Fruit fly (Drosophila melanogaster) whole organism, embryonic: ENCODE results near the gene CG10089.

Source experiments
- Adf1 ChIP-seq: fragments of 200-800 bp; sonication (Bioruptor generic); IDR thresholded peaks from 2 replicates; pipeline ENCODE4 v1.3.6; 2022; ENCODE audit warnings: missing biosample characterization, missing genetic modification characterization
- Awh ChIP-seq: fragments of 200-800 bp; sonication (Bioruptor generic); IDR thresholded peaks from 2 replicates; pipeline ENCODE4, ENCODE4 v1.3.6; 2022; ENCODE audit warnings: missing biosample characterization, missing genetic modification characterization
- CG10462 ChIP-seq: fragments of 200-800 bp; sonication (Bioruptor generic); optimal IDR thresholded peaks from 2 replicates; lab custom pipeline; 2016; ENCODE audit warnings: missing biosample characterization, missing genetic modification characterization
- CG10979 ChIP-seq: fragments of 200-800 bp; sonication (Bioruptor generic); optimal IDR thresholded peaks from 2 replicates; lab custom pipeline; 2018; ENCODE audit warnings: missing biosample characterization, mild to moderate bottlenecking, missing genetic modification characterization, moderate library complexity
- CG11247 ChIP-seq: fragments of 200-800 bp; sonication (Bioruptor generic); IDR thresholded peaks from 2 replicates; pipeline ENCODE4 v1.3.6; 2022; ENCODE audit warnings: missing biosample characterization, missing genetic modification characterization
- CG11504 ChIP-seq: fragments of 200-800 bp; sonication (Bioruptor generic); optimal IDR thresholded peaks from 3 replicates; lab custom pipeline; 2019; ENCODE audit warnings: missing biosample characterization, mild to moderate bottlenecking, missing genetic modification characterization, moderate library complexity
- CG1233 ChIP-seq: fragments of 200-800 bp; sonication (Bioruptor generic); optimal IDR thresholded peaks from 4 replicates; lab custom pipeline; 2018; ENCODE audit warnings: missing biosample characterization, mild to moderate bottlenecking, missing genetic modification characterization
- CG13296 ChIP-seq: fragments of 200-800 bp; sonication (Bioruptor generic); optimal IDR thresholded peaks from 3 replicates; lab custom pipeline; 2018; ENCODE audit warnings: missing biosample characterization, mild to moderate bottlenecking, missing genetic modification characterization
- CG17328 ChIP-seq: fragments of 200-800 bp; sonication (Bioruptor generic); IDR thresholded peaks from 2 replicates; pipeline ENCODE4 v1.3.6; 2022; ENCODE audit warnings: missing biosample characterization, missing genetic modification characterization
- CG17359 ChIP-seq: fragments of 200-800 bp; sonication (Bioruptor generic); optimal IDR thresholded peaks from 3 replicates; lab custom pipeline; 2018; ENCODE audit warnings: missing biosample characterization, mild to moderate bottlenecking, missing genetic modification characterization, moderate library complexity
- CG17385 ChIP-seq: fragments of 200-800 bp; sonication (Bioruptor generic); optimal IDR thresholded peaks from 3 replicates; lab custom pipeline; 2018; ENCODE audit warnings: missing biosample characterization, mild to moderate bottlenecking, missing genetic modification characterization
- CG17802 ChIP-seq: fragments of 200-800 bp; sonication (Bioruptor generic); optimal IDR thresholded peaks from 2 replicates; lab custom pipeline; 2018; ENCODE audit warnings: missing biosample characterization, mild to moderate bottlenecking, missing genetic modification characterization, moderate library complexity
- CG32767 ChIP-seq: fragments of 200-800 bp; sonication (Bioruptor generic); IDR thresholded peaks from 2 replicates; pipeline ENCODE4 v1.3.6; 2022; ENCODE audit warnings: missing biosample characterization, missing genetic modification characterization
- CG4820 ChIP-seq: fragments of 200-800 bp; sonication (Bioruptor generic); optimal IDR thresholded peaks from 3 replicates; lab custom pipeline; 2016; ENCODE audit warnings: missing biosample characterization, missing genetic modification characterization
- CG4854 ChIP-seq: fragments of 200-800 bp; sonication (Bioruptor generic); optimal IDR thresholded peaks from 2 replicates; lab custom pipeline; 2016; ENCODE audit warnings: missing biosample characterization, missing genetic modification characterization, inconsistent platforms
- CG6683 ChIP-seq: fragments of 200-800 bp; sonication (Bioruptor generic); optimal IDR thresholded peaks from 2 replicates; lab custom pipeline; 2017; ENCODE audit warnings: missing biosample characterization, mild to moderate bottlenecking, missing genetic modification characterization, missing genetic modification reagents
- CG6765 ChIP-seq: fragments of 200-800 bp; sonication (Bioruptor generic); optimal IDR thresholded peaks from 3 replicates; lab custom pipeline; 2017; ENCODE audit warnings: missing biosample characterization, mild to moderate bottlenecking, missing genetic modification characterization
- CG7271 ChIP-seq: fragments of 200-800 bp; sonication (Bioruptor generic); optimal IDR thresholded peaks from 2 replicates; lab custom pipeline; 2018; ENCODE audit warnings: missing biosample characterization, mild to moderate bottlenecking, missing genetic modification characterization, moderate library complexity
- CG8478 ChIP-seq: fragments of >200 bp; optimal IDR thresholded peaks from 2 replicates; lab custom pipeline; 2018
- CG9215 ChIP-seq: fragments of 200-800 bp; sonication (Bioruptor generic); IDR thresholded peaks from 2 replicates; pipeline ENCODE4 v1.3.6; 2022; ENCODE audit warnings: missing biosample characterization, missing genetic modification characterization
- CoRest ChIP-seq: fragments of 200-800 bp; sonication (Bioruptor generic); optimal IDR thresholded peaks from 3 replicates; lab custom pipeline; 2018; ENCODE audit warnings: missing biosample characterization, mild to moderate bottlenecking, missing genetic modification characterization, moderate library complexity
- Dfd ChIP-seq, 2 experiments: fragments of >200 bp; optimal IDR thresholded peaks; 2 replicates each; lab custom pipeline; 2017; ENCODE audit warnings: missing biosample characterization in 2 of 2, missing genetic modification characterization in 2 of 2
- Eip74EF ChIP-seq, 2 experiments: fragments of 200-800 bp in 1 of 2; fragments of >200 bp in 1 of 2; sonication (Bioruptor generic) in 1 of 2; optimal IDR thresholded peaks; 2 replicates each; lab custom pipeline; 2017 to 2019; ENCODE audit warnings: missing biosample characterization in 2 of 2, missing genetic modification characterization in 2 of 2, mild to moderate bottlenecking in 1 of 2, moderate library complexity in 1 of 2
- Gug ChIP-seq: fragments of 200-800 bp; sonication (Bioruptor generic); IDR thresholded peaks from 4 replicates; pipeline ENCODE4 v1.3.6; 2022; ENCODE audit warnings: missing biosample characterization, missing genetic modification characterization
- Hand ChIP-seq: fragments of 200-800 bp; sonication (Bioruptor generic); optimal IDR thresholded peaks from 2 replicates; lab custom pipeline; 2017; ENCODE audit warnings: mild to moderate bottlenecking, missing biosample characterization, missing genetic modification reagents, missing genetic modification characterization
- Hr51 ChIP-seq, 2 experiments: fragments of 200-800 bp; sonication (Bioruptor generic); optimal IDR thresholded peaks; 2 replicates in 1 of 2; 3 replicates in 1 of 2; lab custom pipeline; 2016 to 2018; ENCODE audit warnings: missing biosample characterization in 2 of 2, missing genetic modification characterization in 2 of 2, mild to moderate bottlenecking in 1 of 2, moderate library complexity in 1 of 2
- Hr78 ChIP-seq, 2 experiments: fragments of 200-800 bp in 1 of 2; fragments of >200 bp in 1 of 2; sonication (Bioruptor generic) in 1 of 2; optimal IDR thresholded peaks; 2 replicates each; lab custom pipeline; 2017 to 2019; ENCODE audit warnings: missing biosample characterization in 2 of 2, missing genetic modification characterization in 2 of 2, mild to moderate bottlenecking in 1 of 2, moderate library complexity in 1 of 2
- MBD-R2 ChIP-seq: fragments of 200-800 bp; sonication (Bioruptor generic); IDR thresholded peaks from 2 replicates; pipeline ENCODE4 v1.3.6; 2022; ENCODE audit warnings: missing biosample characterization, missing genetic modification characterization
- MESR4 ChIP-seq: fragments of 200-800 bp; sonication (Bioruptor generic); optimal IDR thresholded peaks from 2 replicates; lab custom pipeline; 2018; ENCODE audit warnings: missing biosample characterization, mild to moderate bottlenecking, missing genetic modification characterization, moderate library complexity
- Myb ChIP-seq: fragments of 200-800 bp; sonication (Bioruptor generic); optimal IDR thresholded peaks from 2 replicates; lab custom pipeline; 2016; ENCODE audit warnings: missing biosample characterization, missing genetic modification characterization
- Nf-YC ChIP-seq: fragments of 200-800 bp; optimal IDR thresholded peaks from 3 replicates; lab custom pipeline; 2019; ENCODE audit warnings: missing biosample characterization, mild to moderate bottlenecking, missing genetic modification characterization, moderate library complexity
- Rx ChIP-seq: fragments of 200-800 bp; sonication (Bioruptor generic); IDR thresholded peaks from 2 replicates; pipeline ENCODE4 v1.3.6; 2022; ENCODE audit warnings: missing biosample characterization, missing genetic modification characterization
- ab ChIP-seq: fragments of 200-800 bp; sonication (Bioruptor generic); optimal IDR thresholded peaks from 2 replicates; lab custom pipeline; 2016; ENCODE audit warnings: missing biosample characterization, missing genetic modification characterization
- amos ChIP-seq: fragments of 200-800 bp; sonication (Bioruptor generic); IDR thresholded peaks from 2 replicates; pipeline ENCODE4 v1.3.6; 2022; ENCODE audit warnings: missing biosample characterization, missing genetic modification characterization; ENCODE audit not compliant: partially characterized antibody
- chinmo ChIP-seq: fragments of 200-800 bp; sonication (Bioruptor generic); IDR thresholded peaks from 4 replicates; pipeline ENCODE4 v1.3.6; 2022; ENCODE audit warnings: missing biosample characterization, missing genetic modification characterization; ENCODE audit not compliant: partially characterized antibody
- ci ChIP-seq: fragments of 200-800 bp; sonication (Bioruptor generic); IDR thresholded peaks from 3 replicates; pipeline ENCODE4 v1.3.6; 2022; ENCODE audit warnings: missing biosample characterization, missing genetic modification characterization
- croc ChIP-seq: fragments of 200-800 bp; sonication (Bioruptor generic); conservative IDR thresholded peaks from 3 replicates; pipeline ENCODE4 v1.3.6; 2022; ENCODE audit warnings: missing biosample characterization, missing genetic modification characterization
- esg ChIP-seq: fragments of 200-800 bp; sonication (Bioruptor generic); conservative IDR thresholded peaks from 2 replicates; pipeline ENCODE4 v1.3.6; 2022; ENCODE audit warnings: missing biosample characterization, missing genetic modification characterization
- ftz-f1 ChIP-seq: fragments of 200-800 bp; sonication (Bioruptor generic); optimal IDR thresholded peaks from 2 replicates; lab custom pipeline; 2016; ENCODE audit warnings: missing biosample characterization, missing genetic modification characterization
- h ChIP-seq: fragments of >200 bp; optimal IDR thresholded peaks from 2 replicates; lab custom pipeline; 2017
- kah ChIP-seq: fragments of 200-800 bp; sonication (Bioruptor generic); optimal IDR thresholded peaks from 2 replicates; lab custom pipeline; 2018; ENCODE audit warnings: missing biosample characterization, mild to moderate bottlenecking, missing genetic modification characterization
- lbe ChIP-seq: fragments of 200-800 bp; sonication (Bioruptor generic); optimal IDR thresholded peaks from 2 replicates; lab custom pipeline; 2016; ENCODE audit warnings: missing biosample characterization, mild to moderate bottlenecking, missing genetic modification characterization
- lov ChIP-seq, 2 experiments: fragments of 200-800 bp in 1 of 2; fragments of >200 bp in 1 of 2; sonication (Bioruptor generic) in 1 of 2; IDR thresholded peaks in 1 of 2; optimal IDR thresholded peaks in 1 of 2; 2 replicates in 1 of 2; 3 replicates in 1 of 2; pipeline versions ENCODE4 v1.3.6 to Lab custom; 2017 to 2022; ENCODE audit warnings: missing biosample characterization in 1 of 2, missing genetic modification characterization in 1 of 2
- luna ChIP-seq: fragments of 200-800 bp; sonication (Bioruptor generic); optimal IDR thresholded peaks from 2 replicates; lab custom pipeline; 2016; ENCODE audit warnings: missing biosample characterization, missing genetic modification characterization
- maf-S ChIP-seq: fragments of 200-800 bp; sonication (Bioruptor generic); optimal IDR thresholded peaks from 2 replicates; lab custom pipeline; 2016; ENCODE audit warnings: missing biosample characterization, missing genetic modification characterization
- sc ChIP-seq, 3 experiments: fragments of >200 bp in 2 of 3; fragments of 200-800 bp in 1 of 3; sonication (Bioruptor generic) in 1 of 3; optimal IDR thresholded peaks; 2 replicates in 2 of 3; 3 replicates in 1 of 3; lab custom pipeline; 2017; ENCODE audit warnings: mild to moderate bottlenecking in 1 of 3, missing biosample characterization in 1 of 3, missing genetic modification characterization in 1 of 3, missing genetic modification reagents in 1 of 3
- sisA ChIP-seq: fragments of 200-800 bp; sonication (Bioruptor generic); IDR thresholded peaks from 2 replicates; pipeline ENCODE4 v1.3.6; 2022; ENCODE audit warnings: missing biosample characterization, missing genetic modification characterization
- so ChIP-seq: fragments of 200-800 bp; sonication (Bioruptor generic); IDR thresholded peaks from 3 replicates; pipeline ENCODE4 v1.3.6; 2022; ENCODE audit warnings: missing biosample characterization, missing genetic modification characterization

The CG10089 gene

dm6 chr3L:13486041-13486859 lies 11.7 kb upstream of the CG10089 start, which contains the start of the genes Abp1 and Tgi (continued):
- TF ChIP-seq CG9215 (GFP tag; lab: Robert Waterston, UW) (peak; percentile 51; the same call in 1 of the 2 replicates), CG8478 (lab: Kevin White, UChicago) (no peak), CG1233 (GFP tag; lab: Kevin White, UChicago) (no peak), CG10979 (tag; lab: Kevin White, UChicago) (no peak), CG11504 (tag; lab: Kevin White, UChicago) (peak; percentile 24), CG17802 (tag; lab: Kevin White, UChicago) (no peak), CG17385 (GFP tag; lab: Kevin White, UChicago) (no peak), Adf1 (GFP tag; lab: Robert Waterston, UW) (no peak), CG6683 (GFP tag; lab: Kevin White, UChicago) (no peak), ftz-f1 (no peak), amos (GFP tag; lab: Robert Waterston, UW) (peak; percentile 95), esg (GFP tag; lab: Robert Waterston, UW) (no peak), Awh (GFP tag; lab: Robert Waterston, UW) (no peak), CG6765 (GFP tag; lab: Kevin White, UChicago) (no peak), croc (GFP tag; lab: Robert Waterston, UW) (no peak), CG17359 (tag; lab: Kevin White, UChicago) (peak; percentile 16), sc (optimal IDR thresholded peaks at IDR 0.05; lab: Kevin White, UChicago) (no peak), sc (GFP tag; optimal IDR thresholded peaks at IDR 0.05; lab: Kevin White, UChicago) (no peak), CG13296 (no peak), Hr51 (GFP tag; optimal IDR thresholded peaks at IDR 0.05; lab: Kevin White, UChicago) (peak in 1 of 2 experiments; percentile 40), ci (GFP tag; lab: Robert Waterston, UW) (0 out of 3 replicates have a peak, but pooled peaks have one; percentile 42), CG4854 (no peak), h (lab: Kevin White, UChicago) (no peak), CG11247 (GFP tag; lab: Robert Waterston, UW) (peak; percentile 17; the same call in 1 of the 2 replicates), ab (no peak), MESR4 (GFP tag; lab: Kevin White, UChicago) (peak; percentile 34), maf-S (GFP tag; lab: Kevin White, UChicago) (peak; percentile 30), CG4820 (GFP tag; lab: Kevin White, UChicago) (no peak), CoRest (tag; lab: Kevin White, UChicago) (peak; percentile 66), Rx (no peak), Nf-YC (tag; lab: Kevin White, UChicago) (no peak), CG7271 (no peak), Gug (peak; percentile 12; the same call in 1 of the 4 replicates), Hr78 (GFP tag; optimal IDR thresholded peaks at IDR 0.05; lab: Kevin White, UChicago) (no peak), lov (optimal IDR thresholded peaks at IDR 0.05; lab: Kevin White, UChicago) (no peak), lov (GFP tag; IDR thresholded peaks at IDR 0.05; lab: Robert Waterston, UW) (no peak), MBD-R2 (GFP tag; lab: Robert Waterston, UW) (peak; percentile 79), Eip74EF (GFP tag; optimal IDR thresholded peaks at IDR 0.05; lab: Kevin White, UChicago) (no peak), chinmo (GFP tag; lab: Robert Waterston, UW) (peak; percentile 80; the same call in 2 of the 4 replicates), CG32767 (GFP tag; lab: Robert Waterston, UW) (no peak), sisA (GFP tag; lab: Robert Waterston, UW) (no peak; the same call in 1 of the 2 replicates), Dfd (GFP tag; optimal IDR thresholded peaks at IDR 0.05; lab: Kevin White, UChicago) (no peak), lbe (peak; percentile 14), Hand (no peak), luna (GFP tag; lab: Kevin White, UChicago) (no peak), Myb (GFP tag; lab: Kevin White, UChicago) (peak; percentile 38), CG17328 (GFP tag; lab: Robert Waterston, UW) (no peak), kah (GFP tag; lab: Kevin White, UChicago) (no peak), so (GFP tag; lab: Robert Waterston, UW) (no peak), CG10462 (GFP tag; lab: Kevin White, UChicago) (no peak)
